Worm (Caenorhabditis elegans) whole organism, mixed stage, embryonic: Measurements from ENCODE around the gene ztf-8.

Source experiments
- M03D4.4 ChIP-seq: sonication (generic microtip); optimal IDR thresholded peaks from 2 replicates; lab custom pipeline; 2017; ENCODE audit warnings: mild to moderate bottlenecking, missing genetic modification characterization, missing compliant biosample characterization
- bed-3 ChIP-seq: fragments of 200-800 bp; sonication (Bioruptor generic); optimal IDR thresholded peaks from 3 replicates; lab custom pipeline; 2018; ENCODE audit warnings: mild to moderate bottlenecking, missing genetic modification characterization, moderate library complexity, missing compliant biosample characterization
- blmp-1 ChIP-seq: fragments of 150-350 bp; optimal IDR thresholded peaks from 2 replicates; lab custom pipeline; 2014; ENCODE audit warnings: missing biosample characterization, missing genetic modification characterization
- ceh-39 ChIP-seq: fragments of 150-350 bp; optimal IDR thresholded peaks from 2 replicates; lab custom pipeline; 2014; ENCODE audit warnings: missing biosample characterization, missing genetic modification characterization
- ceh-43 ChIP-seq: fragments of 200-800 bp; sonication (Bioruptor generic); optimal IDR thresholded peaks from 2 replicates; lab custom pipeline; 2018; ENCODE audit warnings: mild to moderate bottlenecking, missing genetic modification characterization, moderate library complexity, missing compliant biosample characterization
- ceh-83 ChIP-seq: fragments of 200-800 bp; sonication (Bioruptor generic); optimal IDR thresholded peaks from 2 replicates; lab custom pipeline; 2018; ENCODE audit warnings: mild to moderate bottlenecking, missing genetic modification characterization, missing compliant biosample characterization
- ces-1 ChIP-seq: fragments of 150-350 bp; optimal IDR thresholded peaks from 2 replicates; lab custom pipeline; 2014; ENCODE audit warnings: missing biosample characterization, missing genetic modification reagents, missing genetic modification characterization
- cnd-1 ChIP-seq: fragments of 200-800 bp; sonication (Bioruptor generic); optimal IDR thresholded peaks from 2 replicates; lab custom pipeline; 2018; ENCODE audit warnings: mild to moderate bottlenecking, missing genetic modification characterization, missing compliant biosample characterization
- drap-1 ChIP-seq: fragments of 200-800 bp; sonication (Bioruptor generic); optimal IDR thresholded peaks from 3 replicates; lab custom pipeline; 2018; ENCODE audit warnings: mild to moderate bottlenecking, missing genetic modification characterization, missing compliant biosample characterization
- elt-1 ChIP-seq: sonication (generic microtip); optimal IDR thresholded peaks from 2 replicates; lab custom pipeline; 2017; ENCODE audit warnings: missing genetic modification characterization, mild to moderate bottlenecking, missing compliant biosample characterization, antibody characterized with exemption, moderate library complexity, borderline replicate concordance; ENCODE audit not compliant: insufficient read depth
- elt-3 ChIP-seq: fragments of 150-350 bp; optimal IDR thresholded peaks from 2 replicates; lab custom pipeline; 2014; ENCODE audit warnings: missing biosample characterization, missing genetic modification characterization
- flh-1 ChIP-seq: fragments of 200-800 bp; sonication (Bioruptor generic); optimal IDR thresholded peaks from 2 replicates; lab custom pipeline; 2018; ENCODE audit warnings: mild to moderate bottlenecking, missing genetic modification characterization, moderate library complexity, missing compliant biosample characterization
- ham-2 ChIP-seq: fragments of 200-800 bp; sonication (Bioruptor generic); optimal IDR thresholded peaks from 2 replicates; lab custom pipeline; 2018; ENCODE audit warnings: mild to moderate bottlenecking, missing genetic modification characterization, missing compliant biosample characterization
- hlh-1 ChIP-seq: fragments of 150-350 bp; optimal IDR thresholded peaks from 2 replicates; lab custom pipeline; 2014; ENCODE audit warnings: missing biosample characterization, missing genetic modification reagents, missing genetic modification characterization
- lin-13 ChIP-seq: fragments of 150-350 bp; optimal IDR thresholded peaks from 2 replicates; lab custom pipeline; 2014; ENCODE audit warnings: missing biosample characterization, missing genetic modification characterization
- lin-32 ChIP-seq: fragments of 200-800 bp; sonication (Bioruptor generic); optimal IDR thresholded peaks from 2 replicates; lab custom pipeline; 2018; ENCODE audit warnings: mild to moderate bottlenecking, missing genetic modification characterization, missing compliant biosample characterization
- lsy-2 ChIP-seq: fragments of 150-350 bp; optimal IDR thresholded peaks from 2 replicates; lab custom pipeline; 2014; ENCODE audit warnings: missing biosample characterization, missing genetic modification characterization
- mab-5 ChIP-seq: fragments of 150-350 bp; optimal IDR thresholded peaks from 2 replicates; lab custom pipeline; 2014; ENCODE audit warnings: missing biosample characterization, missing genetic modification characterization
- mep-1 ChIP-seq: fragments of 150-350 bp; optimal IDR thresholded peaks from 2 replicates; lab custom pipeline; 2017; ENCODE audit warnings: missing biosample characterization, missing genetic modification reagents, missing genetic modification characterization, inconsistent platforms
- mls-2 ChIP-seq: sonication (generic microtip); optimal IDR thresholded peaks from 2 replicates; lab custom pipeline; 2016; ENCODE audit warnings: mild to moderate bottlenecking, missing genetic modification characterization, moderate library complexity, missing compliant biosample characterization
- nhr-12 ChIP-seq: fragments of 150-350 bp; optimal IDR thresholded peaks from 2 replicates; lab custom pipeline; 2014; ENCODE audit warnings: missing biosample characterization, missing genetic modification characterization
- nhr-2 ChIP-seq: fragments of 150-350 bp; optimal IDR thresholded peaks from 2 replicates; lab custom pipeline; 2014; ENCODE audit warnings: missing biosample characterization, missing genetic modification characterization
- nhr-237 ChIP-seq: fragments of 150-350 bp; optimal IDR thresholded peaks from 2 replicates; lab custom pipeline; 2014; ENCODE audit warnings: missing biosample characterization, missing genetic modification characterization
- nhr-28 ChIP-seq: fragments of 150-350 bp; optimal IDR thresholded peaks from 2 replicates; lab custom pipeline; 2014; ENCODE audit warnings: missing biosample characterization, missing genetic modification characterization
- nhr-76 ChIP-seq: sonication (generic microtip); optimal IDR thresholded peaks from 2 replicates; lab custom pipeline; 2017; ENCODE audit warnings: missing biosample characterization, missing genetic modification characterization
- pha-4 ChIP-seq: fragments of 150-350 bp; optimal IDR thresholded peaks from 2 replicates; lab custom pipeline; 2018; ENCODE audit warnings: missing biosample characterization, missing genetic modification reagents, missing genetic modification characterization
- sem-2 ChIP-seq: fragments of 200-800 bp; sonication (Bioruptor generic); optimal IDR thresholded peaks from 2 replicates; lab custom pipeline; 2018; ENCODE audit warnings: mild to moderate bottlenecking, missing genetic modification characterization, missing compliant biosample characterization
- snpc-4 ChIP-seq: fragments of 150-350 bp; optimal IDR thresholded peaks from 2 replicates; lab custom pipeline; 2014; ENCODE audit warnings: missing biosample characterization, missing genetic modification characterization
- sptf-1 ChIP-seq: sonication (generic microtip); optimal IDR thresholded peaks from 2 replicates; lab custom pipeline; 2017; ENCODE audit warnings: mild to moderate bottlenecking, missing genetic modification characterization, moderate library complexity, missing compliant biosample characterization
- tbx-8 ChIP-seq: fragments of 200-800 bp; sonication (Bioruptor generic); optimal IDR thresholded peaks from 2 replicates; lab custom pipeline; 2018; ENCODE audit warnings: mild to moderate bottlenecking, missing genetic modification characterization, moderate library complexity, missing compliant biosample characterization
- unc-120 ChIP-seq: sonication (generic microtip); optimal IDR thresholded peaks from 2 replicates; lab custom pipeline; 2017; ENCODE audit warnings: missing genetic modification characterization, missing compliant biosample characterization; ENCODE audit not compliant: poor library complexity, severe bottlenecking
- unc-39 ChIP-seq: fragments of 150-350 bp; optimal IDR thresholded peaks from 2 replicates; lab custom pipeline; 2014; ENCODE audit warnings: missing biosample characterization, missing genetic modification characterization
- unc-62 ChIP-seq: fragments of 150-350 bp; optimal IDR thresholded peaks from 2 replicates; lab custom pipeline; 2014; ENCODE audit warnings: missing biosample characterization, missing genetic modification reagents, missing genetic modification characterization
- zip-8 ChIP-seq: fragments of 150-350 bp; optimal IDR thresholded peaks from 2 replicates; lab custom pipeline; 2014; ENCODE audit warnings: missing biosample characterization, missing genetic modification characterization
- ztf-11 ChIP-seq: fragments of 150-350 bp; optimal IDR thresholded peaks from 2 replicates; lab custom pipeline; 2014; ENCODE audit warnings: missing biosample characterization, missing genetic modification characterization

ztf-8 gene

ce11 chrIII:5308278-5308677 lies 35.0 kb upstream of the ztf-8 start, which contains the start of gene mog-3 (continued):
- no peak for TF ChIP-seq flh-1

ce11 chrIII:5305725-5306124 lies 32.5 kb upstream of the ztf-8 start:
- TF ChIP-seq ces-1, result no peak
- TF ChIP-seq ham-2 (GFP tag; lab: Kevin White, UChicago), result peak; percentile 51
- TF ChIP-seq unc-39 (tag; lab: Kevin White, UChicago), result no peak
- no peak for TF ChIP-seq nhr-12 (tag; lab: Kevin White, UChicago)
- peak; percentile 78 for TF ChIP-seq mls-2 (tag; lab: Kevin White, UChicago)
- peak; percentile 38 for TF ChIP-seq ceh-43
- TF ChIP-seq bed-3, result peak; percentile 69
- TF ChIP-seq unc-120 (tag; lab: Kevin White, UChicago), result peak; percentile 59
- no peak for TF ChIP-seq nhr-2
- TF ChIP-seq lin-32 (GFP tag; lab: Kevin White, UChicago), result peak; percentile 63
- peak; percentile 75 for TF ChIP-seq sptf-1
- TF ChIP-seq cnd-1 (tag; lab: Kevin White, UChicago), result peak; percentile 15
- TF ChIP-seq hlh-1 (tag; lab: Kevin White, UChicago), result peak; percentile 21
- TF ChIP-seq drap-1, result peak; percentile 73
- peak; percentile 39 for TF ChIP-seq M03D4.4 (tag; lab: Kevin White, UChicago)
- TF ChIP-seq, all 35 proteins: peak for 11

- no peak for TF ChIP-seq nhr-28 (tag; lab: Kevin White, UChicago)
- TF ChIP-seq ces-1, result no peak
- no peak for TF ChIP-seq tbx-8 (GFP tag; lab: Kevin White, UChicago)
- no peak for TF ChIP-seq mab-5 (tag; lab: Kevin White, UChicago)
- no peak for TF ChIP-seq zip-8 (tag; lab: Kevin White, UChicago)
- no peak for TF ChIP-seq pha-4 (tag; lab: Kevin White, UChicago)
- TF ChIP-seq, all 35 proteins: peak for 0
Measured at ce11 chrIII:5304044-5304443, 30.8 kb upstream of the ztf-8 start.

DNA sequence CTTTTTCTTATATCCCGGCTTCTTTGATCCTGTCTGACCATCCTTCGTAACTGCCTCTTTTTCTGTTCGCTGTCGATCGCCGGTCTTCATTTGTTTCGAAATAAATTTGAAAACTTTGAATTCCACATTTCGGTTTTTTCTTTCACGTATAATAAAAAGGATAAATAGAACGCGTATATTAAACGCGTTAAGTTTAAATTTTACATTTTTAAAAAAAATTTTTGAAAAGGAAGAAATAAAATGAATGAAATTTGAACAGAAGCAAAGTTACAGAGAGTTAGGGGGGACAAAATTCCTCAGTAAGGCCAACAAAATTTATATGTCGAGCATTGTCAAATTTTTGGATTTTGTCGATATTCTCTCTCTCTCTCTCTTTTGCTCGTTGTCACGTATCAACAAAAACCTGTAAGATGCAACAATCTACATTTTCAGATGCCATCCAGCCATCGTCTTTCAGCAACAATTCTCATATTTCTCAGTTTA lies 28.6 kb upstream of the ztf-8 start, which contains the start of the genes T15B12.2 and F52C9.5:
Gene T15B12.2 (minus strand): TSS at position 101 of the 483 bp plus-strand sequence.
Gene F52C9.5 (plus strand): TSS at position 433 of the 483 bp plus-strand sequence.
- TF ChIP-seq bed-3 (no peak), nhr-76 (tag; lab: Kevin White, UChicago) (no peak), mls-2 (tag; lab: Kevin White, UChicago) (no peak), mep-1 (tag; lab: Kevin White, UChicago) (no peak), blmp-1 (no peak), lin-32 (GFP tag; lab: Kevin White, UChicago) (no peak), elt-3 (tag; lab: Kevin White, UChicago) (no peak), sptf-1 (no peak), snpc-4 (tag; lab: Kevin White, UChicago) (no peak), lin-13 (no peak), ztf-11 (tag; lab: Kevin White, UChicago) (no peak), ceh-83 (no peak), sem-2 (GFP tag; lab: Kevin White, UChicago) (no peak), unc-39 (tag; lab: Kevin White, UChicago) (no peak)

- TF ChIP-seq unc-39 (tag; lab: Kevin White, UChicago) (peak; percentile 7), elt-1 (no peak), drap-1 (peak; percentile 91), hlh-1 (tag; lab: Kevin White, UChicago) (peak; percentile 67), sptf-1 (peak; percentile 95), M03D4.4 (tag; lab: Kevin White, UChicago) (peak; percentile 93), tbx-8 (GFP tag; lab: Kevin White, UChicago) (peak; percentile 80), nhr-237 (tag; lab: Kevin White, UChicago) (peak; percentile 4), snpc-4 (tag; lab: Kevin White, UChicago) (no peak), mab-5 (tag; lab: Kevin White, UChicago) (no peak), ceh-83 (peak; percentile 92), bed-3 (peak; percentile 80), ham-2 (GFP tag; lab: Kevin White, UChicago) (peak; percentile 79), lin-13 (no peak), nhr-12 (tag; lab: Kevin White, UChicago) (no peak), cnd-1 (tag; lab: Kevin White, UChicago) (peak; percentile 90), nhr-76 (tag; lab: Kevin White, UChicago) (peak; percentile 51), flh-1 (peak; percentile 86), ces-1 (no peak), unc-62 (peak; percentile 65), unc-120 (tag; lab: Kevin White, UChicago) (peak; percentile 89), nhr-2 (no peak), sem-2 (GFP tag; lab: Kevin White, UChicago) (peak; percentile 83), zip-8 (tag; lab: Kevin White, UChicago) (no peak), lsy-2 (tag; lab: Kevin White, UChicago) (peak; percentile 10), mls-2 (tag; lab: Kevin White, UChicago) (peak; percentile 95), elt-3 (tag; lab: Kevin White, UChicago) (no peak), ceh-39 (tag; lab: Kevin White, UChicago) (no peak), nhr-28 (tag; lab: Kevin White, UChicago) (peak; percentile 27), mep-1 (tag; lab: Kevin White, UChicago) (peak; percentile 35), ceh-43 (peak; percentile 88), blmp-1 (no peak), ztf-11 (tag; lab: Kevin White, UChicago) (peak; percentile 28), pha-4 (tag; lab: Kevin White, UChicago) (peak; percentile 38), lin-32 (GFP tag; lab: Kevin White, UChicago) (peak; percentile 77)
Measured at ce11 chrIII:5294867-5295266, 21.6 kb upstream of the ztf-8 start.
